Fruit fly (Drosophila melanogaster) whole organism, embryonic: ENCODE results near the gene Pgd.

Source experiments
- CG10565 ChIP-seq: fragments of 200-800 bp; sonication (Bioruptor generic); optimal IDR thresholded peaks from 3 replicates; lab custom pipeline; 2016; ENCODE audit warnings: missing biosample characterization, mild to moderate bottlenecking, missing genetic modification characterization
- CG11093 ChIP-seq: fragments of 200-800 bp; sonication (Bioruptor generic); IDR thresholded peaks from 3 replicates; pipeline ENCODE4 v1.3.6; 2022; ENCODE audit warnings: missing biosample characterization, missing genetic modification characterization
- CG11398 ChIP-seq: fragments of 200-800 bp; sonication (Bioruptor generic); optimal IDR thresholded peaks from 2 replicates; lab custom pipeline; 2016; ENCODE audit warnings: missing biosample characterization, missing genetic modification characterization
- CG11696 ChIP-seq: fragments of 200-800 bp; sonication (Bioruptor generic); IDR thresholded peaks from 2 replicates; pipeline ENCODE4 v1.3.6; 2022; ENCODE audit warnings: missing biosample characterization, missing genetic modification characterization
- CG12769 ChIP-seq: fragments of 200-800 bp; sonication (Bioruptor generic); optimal IDR thresholded peaks from 2 replicates; lab custom pipeline; 2019; ENCODE audit warnings: missing biosample characterization, mild to moderate bottlenecking, missing genetic modification characterization, moderate library complexity
- CG13123 ChIP-seq: fragments of 200-800 bp; sonication (Bioruptor generic); optimal IDR thresholded peaks from 2 replicates; lab custom pipeline; 2016; ENCODE audit warnings: missing biosample characterization, missing genetic modification characterization
- CG14860 ChIP-seq: fragments of 200-800 bp; sonication (Bioruptor generic); IDR thresholded peaks from 3 replicates; pipeline ENCODE4 v1.3.6; 2022; ENCODE audit warnings: missing biosample characterization, missing genetic modification characterization; ENCODE audit not compliant: partially characterized antibody
- CG15269 ChIP-seq: fragments of 200-800 bp; sonication (Bioruptor generic); optimal IDR thresholded peaks from 2 replicates; lab custom pipeline; 2018; ENCODE audit warnings: missing biosample characterization, mild to moderate bottlenecking, missing genetic modification characterization, moderate library complexity
- CG15479 ChIP-seq: fragments of 200-800 bp; sonication (Bioruptor generic); optimal IDR thresholded peaks from 3 replicates; lab custom pipeline; 2019; ENCODE audit warnings: missing biosample characterization, mild to moderate bottlenecking, missing genetic modification characterization, moderate library complexity
- CG16815 ChIP-seq: fragments of 200-800 bp; sonication (Bioruptor generic); optimal IDR thresholded peaks from 3 replicates; lab custom pipeline; 2017; ENCODE audit warnings: missing biosample characterization, mild to moderate bottlenecking, missing genetic modification characterization
- CG17361 ChIP-seq: fragments of 200-800 bp; sonication (Bioruptor generic); IDR thresholded peaks from 3 replicates; pipeline ENCODE4 v1.3.6; 2022; ENCODE audit warnings: missing biosample characterization, missing genetic modification characterization
- CG17829 ChIP-seq: fragments of 200-800 bp; optimal IDR thresholded peaks from 2 replicates; lab custom pipeline; 2019; ENCODE audit warnings: missing biosample characterization, mild to moderate bottlenecking, missing genetic modification characterization, moderate library complexity
- CG18011 ChIP-seq: fragments of 200-800 bp; sonication (Bioruptor generic); optimal IDR thresholded peaks from 2 replicates; lab custom pipeline; 2017; ENCODE audit warnings: missing biosample characterization, missing genetic modification characterization, mild to moderate bottlenecking, moderate library complexity, missing genotype
- CG18599 ChIP-seq: fragments of 200-800 bp; sonication (Bioruptor generic); optimal IDR thresholded peaks from 3 replicates; lab custom pipeline; 2017; ENCODE audit warnings: missing biosample characterization, missing genetic modification characterization, mild to moderate bottlenecking, moderate library complexity, missing genetic modification reagents
- CG2129 ChIP-seq: fragments of 200-800 bp; sonication (Bioruptor generic); IDR thresholded peaks from 2 replicates; pipeline ENCODE4 v1.3.6; 2022; ENCODE audit warnings: missing biosample characterization, missing genetic modification characterization; ENCODE audit not compliant: partially characterized antibody
- CG3065 ChIP-seq: fragments of 200-800 bp; sonication (Bioruptor generic); optimal IDR thresholded peaks from 2 replicates; lab custom pipeline; 2016; ENCODE audit warnings: missing biosample characterization, missing genetic modification characterization
- CG31388 ChIP-seq: fragments of 200-800 bp; sonication (Bioruptor generic); optimal IDR thresholded peaks from 2 replicates; lab custom pipeline; 2016; ENCODE audit warnings: missing biosample characterization, missing genetic modification characterization
- CG3281 ChIP-seq: fragments of 200-800 bp; sonication (Bioruptor generic); optimal IDR thresholded peaks from 3 replicates; lab custom pipeline; 2017; ENCODE audit warnings: missing biosample characterization, mild to moderate bottlenecking, missing genetic modification characterization
- CG34376 ChIP-seq: fragments of 200-800 bp; sonication (Bioruptor generic); optimal IDR thresholded peaks from 2 replicates; lab custom pipeline; 2018; ENCODE audit warnings: missing biosample characterization, mild to moderate bottlenecking, missing genetic modification characterization
- CG6272 ChIP-seq: fragments of 200-800 bp; sonication (Bioruptor generic); IDR thresholded peaks from 2 replicates; pipeline ENCODE4 v1.3.6; 2022; ENCODE audit warnings: missing biosample characterization, missing genetic modification characterization
- CG6654 ChIP-seq: fragments of 200-800 bp; sonication (Bioruptor generic); optimal IDR thresholded peaks from 2 replicates; lab custom pipeline; 2017; ENCODE audit warnings: missing biosample characterization, mild to moderate bottlenecking, missing genetic modification characterization
- CG6689 ChIP-seq: fragments of 200-800 bp; sonication (Bioruptor generic); IDR thresholded peaks from 2 replicates; pipeline ENCODE4 v1.3.6; 2022; ENCODE audit warnings: missing biosample characterization, missing genetic modification characterization
- CG6791 ChIP-seq: fragments of 200-800 bp; sonication (Bioruptor generic); IDR thresholded peaks from 3 replicates; pipeline ENCODE4 v1.3.6; 2022; ENCODE audit warnings: missing biosample characterization, missing genetic modification characterization; ENCODE audit not compliant: partially characterized antibody
- CG8290 ChIP-seq, 3 experiments: fragments of 200-800 bp; sonication (Bioruptor generic); optimal IDR thresholded peaks; 2 replicates each; lab custom pipeline; 2016 to 2019; ENCODE audit warnings: missing biosample characterization in 3 of 3, missing genetic modification characterization in 3 of 3, mild to moderate bottlenecking in 2 of 3, moderate library complexity in 1 of 3
- CG8388 ChIP-seq: fragments of 200-800 bp; sonication (Bioruptor generic); optimal IDR thresholded peaks from 2 replicates; lab custom pipeline; 2019; ENCODE audit warnings: missing biosample characterization, mild to moderate bottlenecking, missing genetic modification characterization, moderate library complexity
- CG9609 ChIP-seq: fragments of 200-800 bp; sonication (Bioruptor generic); optimal IDR thresholded peaks from 3 replicates; lab custom pipeline; 2016; ENCODE audit warnings: missing biosample characterization, missing genetic modification characterization
- CG9876 ChIP-seq: fragments of 200-800 bp; sonication (Bioruptor generic); optimal IDR thresholded peaks from 2 replicates; lab custom pipeline; 2016; ENCODE audit warnings: missing biosample characterization, missing genetic modification characterization
- Dbx ChIP-seq: fragments of 200-800 bp; sonication (Bioruptor generic); IDR thresholded peaks from 3 replicates; pipeline ENCODE4 v1.3.6; 2022; ENCODE audit warnings: missing biosample characterization, missing genetic modification characterization
- Dip3 ChIP-seq: fragments of 200-800 bp; sonication (Bioruptor generic); optimal IDR thresholded peaks from 3 replicates; lab custom pipeline; 2016; ENCODE audit warnings: missing biosample characterization, missing genetic modification characterization
- Eip74EF ChIP-seq, 2 experiments: fragments of 200-800 bp in 1 of 2; fragments of >200 bp in 1 of 2; sonication (Bioruptor generic) in 1 of 2; optimal IDR thresholded peaks; 2 replicates each; lab custom pipeline; 2017 to 2019; ENCODE audit warnings: missing biosample characterization in 2 of 2, missing genetic modification characterization in 2 of 2, mild to moderate bottlenecking in 1 of 2, moderate library complexity in 1 of 2
- Ets97D ChIP-seq: fragments of 200-800 bp; sonication (Bioruptor generic); optimal IDR thresholded peaks from 3 replicates; lab custom pipeline; 2016; ENCODE audit warnings: missing biosample characterization, missing genetic modification characterization
- Kr ChIP-seq: fragments of 200-800 bp; sonication (Bioruptor generic); optimal IDR thresholded peaks from 2 replicates; lab custom pipeline; 2017; ENCODE audit warnings: missing biosample characterization, mild to moderate bottlenecking, missing genetic modification characterization
- Med ChIP-seq: fragments of 200-800 bp; sonication (Bioruptor generic); peaks from one replicate; lab custom pipeline; 2016; ENCODE audit warnings: missing biosample characterization, missing genetic modification characterization, mild to moderate bottlenecking, inconsistent platforms, moderate library complexity
- NFAT ChIP-seq: fragments of 200-800 bp; sonication (Bioruptor generic); IDR thresholded peaks from 2 replicates; pipeline ENCODE4 v1.3.6; 2022; ENCODE audit warnings: missing biosample characterization, missing genetic modification characterization
- Oaz ChIP-seq: fragments of 200-800 bp; sonication (Bioruptor generic); IDR thresholded peaks from 2 replicates; pipeline ENCODE4 v1.3.6; 2022; ENCODE audit warnings: missing biosample characterization, missing genetic modification characterization
- Ravus ChIP-seq: fragments of 200-800 bp; sonication (Bioruptor generic); IDR thresholded peaks from 2 replicates; pipeline ENCODE4 v1.3.6; 2022; ENCODE audit warnings: missing biosample characterization, missing genetic modification characterization
- Ssrp ChIP-seq: fragments of 200-800 bp; sonication (Bioruptor generic); optimal IDR thresholded peaks from 2 replicates; lab custom pipeline; 2018; ENCODE audit warnings: missing biosample characterization, mild to moderate bottlenecking, missing genetic modification characterization, moderate library complexity
- bowl ChIP-seq: fragments of 200-800 bp; sonication (Bioruptor generic); IDR thresholded peaks from 2 replicates; pipeline ENCODE4 v1.3.6; 2022; ENCODE audit warnings: missing biosample characterization, missing genetic modification characterization
- ewg ChIP-seq: fragments of 200-800 bp; sonication (Bioruptor generic); optimal IDR thresholded peaks from 3 replicates; lab custom pipeline; 2017; ENCODE audit warnings: mild to moderate bottlenecking, missing biosample characterization, missing genetic modification reagents, missing genetic modification characterization
- gfzf ChIP-seq: fragments of 200-800 bp; sonication (Bioruptor generic); optimal IDR thresholded peaks from 2 replicates; lab custom pipeline; 2016; ENCODE audit warnings: missing biosample characterization, mild to moderate bottlenecking, missing genetic modification characterization, moderate library complexity
- grau ChIP-seq: fragments of 200-800 bp; optimal IDR thresholded peaks from 3 replicates; lab custom pipeline; 2019; ENCODE audit warnings: missing biosample characterization, mild to moderate bottlenecking, missing genetic modification characterization, moderate library complexity
- klu ChIP-seq: fragments of 200-800 bp; sonication (Bioruptor generic); IDR thresholded peaks from 2 replicates; pipeline ENCODE4 v1.3.6; 2022; ENCODE audit warnings: missing biosample characterization, missing genetic modification characterization
- p53 ChIP-seq: fragments of 200-800 bp; sonication (Bioruptor generic); optimal IDR thresholded peaks from 2 replicates; lab custom pipeline; 2016; ENCODE audit warnings: missing biosample characterization, missing genetic modification characterization
- shn ChIP-seq: fragments of 200-800 bp; sonication (Bioruptor generic); optimal IDR thresholded peaks from 3 replicates; lab custom pipeline; 2016; ENCODE audit warnings: missing biosample characterization, missing genetic modification characterization
- sna ChIP-seq: fragments of 200-800 bp; sonication (Bioruptor generic); IDR thresholded peaks from 2 replicates; pipeline ENCODE4 v1.3.6; 2022; ENCODE audit warnings: missing biosample characterization, missing genetic modification characterization; ENCODE audit not compliant: partially characterized antibody
- tap ChIP-seq: fragments of 200-800 bp; optimal IDR thresholded peaks from 3 replicates; lab custom pipeline; 2019; ENCODE audit warnings: missing biosample characterization, mild to moderate bottlenecking, missing genetic modification characterization, moderate library complexity
- twi ChIP-seq: fragments of 200-800 bp; optimal IDR thresholded peaks from 2 replicates; lab custom pipeline; 2019; ENCODE audit warnings: missing biosample characterization, mild to moderate bottlenecking, missing genetic modification characterization, moderate library complexity
- usp ChIP-seq: fragments of >200 bp; optimal IDR thresholded peaks from 2 replicates; lab custom pipeline; 2017; ENCODE audit warnings: missing biosample characterization, missing genetic modification characterization
- yki ChIP-seq: fragments of >200 bp; optimal IDR thresholded peaks from 3 replicates; lab custom pipeline; 2018

The Pgd gene

DNA sequence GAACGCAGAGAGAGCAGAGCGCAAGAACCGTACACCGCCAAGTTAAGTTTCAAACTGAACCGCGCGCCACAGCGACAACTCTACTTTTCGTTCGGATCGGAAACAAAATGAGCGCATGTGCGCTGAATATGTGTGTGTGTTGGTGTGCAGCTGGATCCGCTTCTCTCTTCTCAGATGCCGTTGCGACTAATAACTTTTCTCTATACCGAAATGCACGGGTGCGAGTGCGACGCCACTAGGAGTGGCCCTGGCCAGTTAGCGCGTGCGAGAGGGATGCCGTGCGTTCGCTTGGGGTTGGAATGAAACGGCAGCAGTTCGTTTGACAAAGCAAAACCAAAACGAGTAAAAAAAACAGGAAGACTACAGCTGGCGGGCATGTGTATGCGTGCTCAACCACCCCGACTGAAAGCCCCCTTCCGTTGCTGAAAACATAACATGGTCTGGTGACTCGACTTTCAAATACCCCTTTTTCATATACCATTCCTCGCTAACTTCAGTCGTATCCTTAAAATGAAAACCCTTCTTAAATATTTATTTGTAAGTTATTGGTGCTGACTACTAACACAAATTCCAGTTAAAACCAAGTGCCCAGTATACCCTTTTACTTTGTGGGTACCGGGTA, 8.0 kb upstream of the Pgd start (continued):
- TF ChIP-seq CG8290 (GFP tag; optimal IDR thresholded peaks at IDR 0.05; lab: Kevin White, UChicago) (peak; percentile 99), CG8290 (tag; optimal IDR thresholded peaks at IDR 0.05; lab: Kevin White, UChicago) (peak; percentile 99 to 100), CG15479 (peak; percentile 79), sna (no peak; the same call in 1 of the 2 replicates), CG16815 (GFP tag; lab: Kevin White, UChicago) (peak; percentile 100), CG6654 (GFP tag; lab: Kevin White, UChicago) (peak; percentile 97), CG9876 (GFP tag; lab: Kevin White, UChicago) (peak; percentile 99), shn (GFP tag; lab: Kevin White, UChicago) (peak; percentile 100), usp (GFP tag; lab: Kevin White, UChicago) (no peak), Dip3 (GFP tag; lab: Kevin White, UChicago) (peak; percentile 100), CG11696 (GFP tag; lab: Robert Waterston, UW) (peak; percentile 99), yki (peak; percentile 29), ewg (peak; percentile 99), CG3281 (GFP tag; lab: Kevin White, UChicago) (peak; percentile 99), CG3065 (GFP tag; lab: Kevin White, UChicago) (peak; percentile 100), CG17361 (peak; percentile 95), Ssrp (tag; lab: Kevin White, UChicago) (peak; percentile 100), CG2129 (GFP tag; lab: Robert Waterston, UW) (no peak), CG11093 (GFP tag; lab: Robert Waterston, UW) (peak; percentile 100), CG31388 (GFP tag; lab: Kevin White, UChicago) (peak; percentile 100), Ravus (GFP tag; lab: Robert Waterston, UW) (peak; percentile 100), p53 (GFP tag; lab: Kevin White, UChicago) (peak; percentile 99), bowl (GFP tag; lab: Robert Waterston, UW) (peak; percentile 100), CG12769 (tag; lab: Kevin White, UChicago) (peak; percentile 100), CG18599 (GFP tag; lab: Kevin White, UChicago) (peak; percentile 100), CG18011 (GFP tag; lab: Kevin White, UChicago) (peak; percentile 92), gfzf (peak; percentile 52), CG34376 (GFP tag; lab: Kevin White, UChicago) (peak; percentile 98), CG6791 (GFP tag; lab: Robert Waterston, UW) (peak; percentile 49; the same call in 1 of the 3 replicates), grau (tag; lab: Kevin White, UChicago) (peak; percentile 100), Med (peak; percentile 100), CG6689 (GFP tag; lab: Robert Waterston, UW) (peak; percentile 100), CG11398 (GFP tag; lab: Kevin White, UChicago) (peak; percentile 100), Ets97D (GFP tag; lab: Kevin White, UChicago) (peak; percentile 97), CG6272 (GFP tag; lab: Robert Waterston, UW) (peak; percentile 100), Oaz (GFP tag; lab: Robert Waterston, UW) (peak; percentile 100), Dbx (GFP tag; lab: Robert Waterston, UW) (peak; percentile 100), CG9609 (peak; percentile 100), Eip74EF (GFP tag; optimal IDR thresholded peaks at IDR 0.05; lab: Kevin White, UChicago) (peak in 1 of 2 experiments; percentile 99), klu (peak; percentile 100), twi (peak; percentile 100), tap (tag; lab: Kevin White, UChicago) (peak; percentile 100), CG14860 (GFP tag; lab: Robert Waterston, UW) (no peak), CG15269 (tag; lab: Kevin White, UChicago) (peak; percentile 100), CG10565 (GFP tag; lab: Kevin White, UChicago) (peak; percentile 100), CG8388 (GFP tag; lab: Kevin White, UChicago) (peak; percentile 100), CG17829 (tag; lab: Kevin White, UChicago) (peak; percentile 100), Kr (GFP tag; lab: Kevin White, UChicago) (peak; percentile 99), NFAT (GFP tag; lab: Robert Waterston, UW) (peak; percentile 100), CG13123 (peak; percentile 99)
